Worm (Caenorhabditis elegans) whole organism, early embryonic: ENCODE data around the gene Y59E9AL.8.
"Not testable (repeated sequence)": the region's sequence is repeated elsewhere in the genome, so short reads cannot be mapped to it uniquely, and the experiment has no call there.

ENCODE experiments used
- B0310.2 ChIP-seq: sonication (generic microtip); optimal IDR thresholded peaks from 2 replicates; lab custom pipeline; 2016; ENCODE audit warnings: mild to moderate bottlenecking, missing genetic modification characterization, missing compliant biosample characterization
- F13C5.2 ChIP-seq: sonication (generic microtip); optimal IDR thresholded peaks from 2 replicates; lab custom pipeline; 2017; ENCODE audit warnings: mild to moderate bottlenecking, missing genetic modification characterization, inconsistent platforms, missing compliant biosample characterization
- ama-1 ChIP-seq: fragments of 150-350 bp; optimal IDR thresholded peaks from 2 replicates; lab custom pipeline; 2014
- ceh-13 ChIP-seq: fragments of 200-800 bp; sonication (Bioruptor generic); optimal IDR thresholded peaks from 2 replicates; lab custom pipeline; 2018; ENCODE audit warnings: mild to moderate bottlenecking, missing genetic modification characterization, missing compliant biosample characterization
- ceh-36 ChIP-seq: sonication (generic microtip); optimal IDR thresholded peaks from 2 replicates; lab custom pipeline; 2016; ENCODE audit warnings: missing genetic modification characterization, inconsistent platforms, missing compliant biosample characterization
- ets-7 ChIP-seq: sonication (generic microtip); optimal IDR thresholded peaks from 2 replicates; lab custom pipeline; 2016; ENCODE audit warnings: missing genotype, missing genetic modification characterization, missing compliant biosample characterization
- hmbx-1 ChIP-seq: sonication (generic microtip); optimal IDR thresholded peaks from 2 replicates; lab custom pipeline; 2016; ENCODE audit warnings: mild to moderate bottlenecking, missing genetic modification characterization, missing compliant biosample characterization
- hnd-1 ChIP-seq: sonication (generic microtip); optimal IDR thresholded peaks from 2 replicates; lab custom pipeline; 2016; ENCODE audit warnings: missing genetic modification characterization, missing compliant biosample characterization
- pes-1 ChIP-seq: fragments of 200-800 bp; sonication (Bioruptor generic); IDR thresholded peaks from 2 replicates; pipeline ENCODE4 v1.3.6; 2022; ENCODE audit warnings: missing genetic modification reagents, missing genetic modification characterization, missing compliant biosample characterization
- scrt-1 ChIP-seq: fragments of 200-800 bp; sonication (Bioruptor generic); IDR thresholded peaks from 2 replicates; pipeline ENCODE4 v1.3.6; 2022; ENCODE audit warnings: missing genetic modification characterization, missing compliant biosample characterization
- tbx-11 ChIP-seq: fragments of 200-800 bp; sonication (Bioruptor generic); IDR thresholded peaks from 2 replicates; pipeline ENCODE4 v1.3.6; 2022; ENCODE audit warnings: missing genetic modification characterization, missing compliant biosample characterization
- tbx-37 ChIP-seq: fragments of 200-800 bp; sonication (Bioruptor generic); conservative IDR thresholded peaks from 2 replicates; pipeline ENCODE4 v1.3.6; 2022; ENCODE audit warnings: missing genetic modification reagents, missing genetic modification characterization, missing compliant biosample characterization

DNA sequence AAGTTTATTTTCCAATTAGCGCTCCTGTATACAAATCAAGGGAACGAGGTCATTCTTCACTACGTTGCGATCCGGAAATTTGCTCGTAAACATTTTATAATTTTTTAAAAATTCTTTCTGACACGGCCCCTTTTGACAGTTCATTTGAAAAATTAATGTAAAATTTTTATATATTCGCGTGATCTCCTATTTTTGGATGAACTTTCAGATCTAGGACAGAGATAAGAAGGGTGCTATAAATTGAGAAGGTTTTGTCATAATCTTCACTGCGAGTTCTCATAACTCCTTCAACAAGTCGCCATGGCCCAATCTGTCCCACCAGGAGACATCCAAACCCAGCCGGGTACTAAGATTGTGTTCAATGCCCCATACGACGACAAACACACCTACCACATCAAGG, 36.2 kb upstream of the Y59E9AL.8 start, which contains the start of gene msp-19:
- TF ChIP-seq hmbx-1; B0310.2 (tag; lab: Kevin White, UChicago); tbx-11 (GFP tag; lab: Robert Waterston, UW); pes-1 (GFP tag; lab: Robert Waterston, UW); F13C5.2 (tag; lab: Kevin White, UChicago); ceh-36 (tag; lab: Kevin White, UChicago); ama-1 (lab: Kevin White, UChicago); ets-7 (tag; lab: Kevin White, UChicago); hnd-1 (tag; lab: Kevin White, UChicago); ceh-13; tbx-37 (GFP tag; lab: Robert Waterston, UW); scrt-1 (GFP tag; lab: Robert Waterston, UW): not testable (repeated sequence)
